Worm (Caenorhabditis elegans): Measurements from ENCODE around the gene duo-1.

Gene duo-1

DNA sequence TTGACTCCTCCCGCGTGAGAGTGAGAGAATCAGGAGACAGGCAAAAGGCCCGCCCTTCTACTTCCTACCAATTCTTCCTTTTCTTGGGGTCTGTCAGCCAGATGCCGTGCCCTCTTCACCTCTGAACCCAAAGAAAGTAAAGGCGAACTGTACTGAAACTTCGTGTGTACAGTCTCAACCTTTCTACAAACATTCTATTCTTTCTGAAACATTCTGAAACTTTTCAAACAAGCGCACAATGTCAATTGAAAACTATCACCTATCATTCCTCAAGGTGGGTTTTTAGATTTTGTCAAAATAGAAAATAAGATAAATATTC is 21.9 kb upstream of the duo-1 start:
- TF ChIP-seq snpc-4 (tag; optimal IDR thresholded peaks at IDR 0.05) (no peak), M03D4.4 (tag; optimal IDR thresholded peaks at IDR 0.05) (no peak), zip-8 (tag; optimal IDR thresholded peaks at IDR 0.05) (no peak), blmp-1 (tag; optimal IDR thresholded peaks at IDR 0.05) (no peak), bed-3 (GFP tag; optimal IDR thresholded peaks at IDR 0.05) (no peak), ztf-11 (tag; optimal IDR thresholded peaks at IDR 0.05) (no peak)

DNA sequence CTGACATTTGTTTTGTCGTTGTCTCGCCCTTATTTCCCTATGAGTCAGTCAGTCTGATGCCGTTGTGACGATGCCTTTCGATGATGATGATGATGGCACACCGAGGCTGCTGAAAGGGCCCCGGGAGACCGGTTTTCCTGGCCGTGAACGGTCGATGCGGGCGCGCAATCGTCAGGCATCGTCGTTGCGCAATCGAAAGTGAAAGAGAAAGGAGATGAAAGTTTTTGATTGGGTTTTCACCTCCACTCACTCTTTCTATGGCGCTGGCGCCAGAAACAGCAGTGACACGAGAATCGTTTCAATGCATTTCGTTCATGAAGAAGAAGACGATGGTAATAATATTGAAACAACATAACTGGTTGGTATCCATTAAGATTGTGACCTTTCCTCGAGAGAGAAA is 21.5 kb upstream of the duo-1 start:
- TF ChIP-seq ham-2 (GFP tag; optimal IDR thresholded peaks at IDR 0.05) (peak; percentile 30), bed-3 (GFP tag; optimal IDR thresholded peaks at IDR 0.05) (no peak), unc-120 (tag; optimal IDR thresholded peaks at IDR 0.05; ENCODE audit: poor library complexity, severe bottlenecking) (no peak), ceh-43 (GFP tag; optimal IDR thresholded peaks at IDR 0.05) (no peak), lsy-2 (tag; optimal IDR thresholded peaks at IDR 0.05) (no peak), unc-39 (tag; optimal IDR thresholded peaks at IDR 0.05) (no peak), sptf-1 (tag; optimal IDR thresholded peaks at IDR 0.05) (peak; percentile 14), drap-1 (GFP tag; optimal IDR thresholded peaks at IDR 0.05) (no peak), unc-62 (GFP tag; optimal IDR thresholded peaks at IDR 0.05) (no peak), hlh-1 (tag; optimal IDR thresholded peaks at IDR 0.05) (no peak), nhr-12 (tag; optimal IDR thresholded peaks at IDR 0.05) (no peak), elt-1 (tag; optimal IDR thresholded peaks at IDR 0.05; ENCODE audit: borderline replicate concordance, insufficient read depth) (no peak), mep-1 (tag; optimal IDR thresholded peaks at IDR 0.05) (no peak), nhr-2 (tag; optimal IDR thresholded peaks at IDR 0.05) (no peak), ceh-39 (tag; optimal IDR thresholded peaks at IDR 0.05) (no peak), zip-8 (tag; optimal IDR thresholded peaks at IDR 0.05) (peak; percentile 30), tbx-8 (GFP tag; optimal IDR thresholded peaks at IDR 0.05) (no peak), ceh-83 (GFP tag; optimal IDR thresholded peaks at IDR 0.05) (no peak), nhr-76 (tag; optimal IDR thresholded peaks at IDR 0.05) (no peak), mab-5 (tag; optimal IDR thresholded peaks at IDR 0.05) (no peak), lin-13 (tag; optimal IDR thresholded peaks at IDR 0.05) (no peak), pha-4 (tag; optimal IDR thresholded peaks at IDR 0.05) (no peak), ztf-11 (tag; optimal IDR thresholded peaks at IDR 0.05) (no peak), mls-2 (tag; optimal IDR thresholded peaks at IDR 0.05) (no peak), elt-3 (tag; optimal IDR thresholded peaks at IDR 0.05) (peak; percentile 11), flh-1 (GFP tag; optimal IDR thresholded peaks at IDR 0.05) (no peak), nhr-237 (tag; optimal IDR thresholded peaks at IDR 0.05) (no peak), lin-32 (GFP tag; optimal IDR thresholded peaks at IDR 0.05) (no peak), sem-2 (GFP tag; optimal IDR thresholded peaks at IDR 0.05) (no peak), blmp-1 (tag; optimal IDR thresholded peaks at IDR 0.05) (peak; percentile 96), M03D4.4 (tag; optimal IDR thresholded peaks at IDR 0.05) (no peak), nhr-28 (tag; optimal IDR thresholded peaks at IDR 0.05) (no peak), cnd-1 (tag; optimal IDR thresholded peaks at IDR 0.05) (no peak), ces-1 (GFP tag; optimal IDR thresholded peaks at IDR 0.05) (no peak), snpc-4 (tag; optimal IDR thresholded peaks at IDR 0.05) (no peak)

- TF ChIP-seq lin-13 (tag; optimal IDR thresholded peaks at IDR 0.05) (no peak), M03D4.4 (tag; optimal IDR thresholded peaks at IDR 0.05) (no peak), sptf-1 (tag; optimal IDR thresholded peaks at IDR 0.05) (no peak), nhr-76 (tag; optimal IDR thresholded peaks at IDR 0.05) (no peak), flh-1 (GFP tag; optimal IDR thresholded peaks at IDR 0.05) (no peak), zip-8 (tag; optimal IDR thresholded peaks at IDR 0.05) (no peak), unc-62 (GFP tag; optimal IDR thresholded peaks at IDR 0.05) (no peak), ces-1 (GFP tag; optimal IDR thresholded peaks at IDR 0.05) (no peak), ceh-83 (GFP tag; optimal IDR thresholded peaks at IDR 0.05) (no peak), nhr-237 (tag; optimal IDR thresholded peaks at IDR 0.05) (no peak), lin-32 (GFP tag; optimal IDR thresholded peaks at IDR 0.05) (no peak), mls-2 (tag; optimal IDR thresholded peaks at IDR 0.05) (no peak)
Observed at ce11 chrV:11533365-11533949, 21.0 kb upstream of the duo-1 start.
